Fruit fly (Drosophila melanogaster) whole organism, wandering third instar larva: ENCODE data around the gene CG13070.

Experiments used
- OdsH ChIP-seq: fragments of 200-800 bp; sonication (Bioruptor generic); optimal IDR thresholded peaks from 2 replicates; lab custom pipeline; 2016; ENCODE audit warnings: missing biosample characterization, mild to moderate bottlenecking, missing genetic modification characterization
- br ChIP-seq: fragments of 200-800 bp; sonication (Bioruptor generic); optimal IDR thresholded peaks from 2 replicates; lab custom pipeline; 2016; ENCODE audit warnings: missing biosample characterization, missing genetic modification characterization
- h ChIP-seq: fragments of 200-800 bp; sonication (Bioruptor generic); optimal IDR thresholded peaks from 3 replicates; lab custom pipeline; 2016; ENCODE audit warnings: missing biosample characterization, mild to moderate bottlenecking, missing genetic modification characterization
- lola ChIP-seq: fragments of >200 bp; optimal IDR thresholded peaks from 2 replicates; lab custom pipeline; 2017; ENCODE audit warnings: missing biosample characterization, missing genetic modification characterization
- sv ChIP-seq: fragments of 200-800 bp; sonication (Bioruptor generic); optimal IDR thresholded peaks from 3 replicates; lab custom pipeline; 2016; ENCODE audit warnings: missing biosample characterization, missing genetic modification characterization

dm6 chr3L:16308380-16308779 lies 45.2 kb downstream of the CG13070 start, which contains the start of gene CG13042:
- TF ChIP-seq lola (GFP tag; lab: Kevin White, UChicago) (no peak), sv (GFP tag; lab: Kevin White, UChicago) (no peak), OdsH (no peak), br (GFP tag; lab: Kevin White, UChicago) (no peak), h (no peak)
